Fruit fly (Drosophila melanogaster) whole organism, embryonic: Measurements from ENCODE around the gene CG43658.

Experiments used
- Bteb2 ChIP-seq: fragments of 200-800 bp; sonication (Bioruptor generic); optimal IDR thresholded peaks from 2 replicates; lab custom pipeline; 2016; ENCODE audit warnings: missing biosample characterization, missing genetic modification characterization
- CG10267 ChIP-seq: fragments of 200-800 bp; sonication (Bioruptor generic); optimal IDR thresholded peaks from 2 replicates; lab custom pipeline; 2018; ENCODE audit warnings: missing biosample characterization, mild to moderate bottlenecking, missing genetic modification characterization, moderate library complexity
- CG10431 ChIP-seq: fragments of 200-800 bp; sonication (Bioruptor generic); optimal IDR thresholded peaks from 3 replicates; lab custom pipeline; 2018; ENCODE audit warnings: missing biosample characterization, mild to moderate bottlenecking, missing genetic modification characterization
- CG11695 ChIP-seq: fragments of 200-800 bp; sonication (Bioruptor generic); IDR thresholded peaks from 3 replicates; pipeline ENCODE4 v1.3.6; 2022; ENCODE audit warnings: missing biosample characterization, missing genetic modification characterization
- CG12391 ChIP-seq: fragments of 200-800 bp; sonication (Bioruptor generic); optimal IDR thresholded peaks from 3 replicates; lab custom pipeline; 2018; ENCODE audit warnings: missing biosample characterization, mild to moderate bottlenecking, missing genetic modification characterization, moderate library complexity
- CG12942 ChIP-seq: fragments of 200-800 bp; sonication (Bioruptor generic); optimal IDR thresholded peaks from 3 replicates; lab custom pipeline; 2016; ENCODE audit warnings: missing biosample characterization, missing genetic modification characterization
- CG13894 ChIP-seq: fragments of 200-800 bp; sonication (Bioruptor generic); optimal IDR thresholded peaks from 3 replicates; lab custom pipeline; 2018; ENCODE audit warnings: missing biosample characterization, mild to moderate bottlenecking, missing genetic modification characterization, moderate library complexity
- CG14965 ChIP-seq: fragments of 200-800 bp; sonication (Bioruptor generic); optimal IDR thresholded peaks from 2 replicates; lab custom pipeline; 2016; ENCODE audit warnings: missing biosample characterization, missing genetic modification characterization, borderline replicate concordance
- CG15479 ChIP-seq: fragments of 200-800 bp; sonication (Bioruptor generic); optimal IDR thresholded peaks from 3 replicates; lab custom pipeline; 2019; ENCODE audit warnings: missing biosample characterization, mild to moderate bottlenecking, missing genetic modification characterization, moderate library complexity
- CG16815 ChIP-seq: fragments of 200-800 bp; sonication (Bioruptor generic); optimal IDR thresholded peaks from 3 replicates; lab custom pipeline; 2017; ENCODE audit warnings: missing biosample characterization, mild to moderate bottlenecking, missing genetic modification characterization
- CG17359 ChIP-seq: fragments of 200-800 bp; sonication (Bioruptor generic); optimal IDR thresholded peaks from 3 replicates; lab custom pipeline; 2018; ENCODE audit warnings: missing biosample characterization, mild to moderate bottlenecking, missing genetic modification characterization, moderate library complexity
- CG17361 ChIP-seq: fragments of 200-800 bp; sonication (Bioruptor generic); IDR thresholded peaks from 3 replicates; pipeline ENCODE4 v1.3.6; 2022; ENCODE audit warnings: missing biosample characterization, missing genetic modification characterization
- CG17829 ChIP-seq: fragments of 200-800 bp; optimal IDR thresholded peaks from 2 replicates; lab custom pipeline; 2019; ENCODE audit warnings: missing biosample characterization, mild to moderate bottlenecking, missing genetic modification characterization, moderate library complexity
- CG2199 ChIP-seq: fragments of 200-800 bp; sonication (Bioruptor generic); IDR thresholded peaks from 3 replicates; pipeline ENCODE4 v1.3.6; 2022; ENCODE audit warnings: missing biosample characterization, missing genetic modification characterization
- CG2712 ChIP-seq: fragments of 200-800 bp; optimal IDR thresholded peaks from 3 replicates; lab custom pipeline; 2019; ENCODE audit warnings: missing biosample characterization, mild to moderate bottlenecking, missing genetic modification characterization, moderate library complexity
- CG2889 ChIP-seq: fragments of 200-800 bp; sonication (Bioruptor generic); IDR thresholded peaks from 3 replicates; pipeline ENCODE4 v1.3.6; 2022; ENCODE audit warnings: missing biosample characterization, missing genetic modification characterization
- CG31388 ChIP-seq: fragments of 200-800 bp; sonication (Bioruptor generic); optimal IDR thresholded peaks from 2 replicates; lab custom pipeline; 2016; ENCODE audit warnings: missing biosample characterization, missing genetic modification characterization
- CG5180 ChIP-seq: fragments of 200-800 bp; sonication (Bioruptor generic); optimal IDR thresholded peaks from 3 replicates; lab custom pipeline; 2017; ENCODE audit warnings: missing biosample characterization, missing genetic modification characterization, mild to moderate bottlenecking, moderate library complexity, missing genetic modification reagents
- CG6175 ChIP-seq: fragments of 200-800 bp; sonication (Bioruptor generic); IDR thresholded peaks from 3 replicates; pipeline ENCODE4 v1.3.6; 2022; ENCODE audit warnings: missing biosample characterization, missing genetic modification characterization
- CG6683 ChIP-seq: fragments of 200-800 bp; sonication (Bioruptor generic); optimal IDR thresholded peaks from 2 replicates; lab custom pipeline; 2017; ENCODE audit warnings: missing biosample characterization, mild to moderate bottlenecking, missing genetic modification characterization, missing genetic modification reagents
- CG6689 ChIP-seq: fragments of 200-800 bp; sonication (Bioruptor generic); IDR thresholded peaks from 2 replicates; pipeline ENCODE4 v1.3.6; 2022; ENCODE audit warnings: missing biosample characterization, missing genetic modification characterization
- CG6765 ChIP-seq: fragments of 200-800 bp; sonication (Bioruptor generic); optimal IDR thresholded peaks from 3 replicates; lab custom pipeline; 2017; ENCODE audit warnings: missing biosample characterization, mild to moderate bottlenecking, missing genetic modification characterization
- CG7372 ChIP-seq: fragments of 200-800 bp; sonication (Bioruptor generic); IDR thresholded peaks from 2 replicates; pipeline ENCODE4 v1.3.6; 2022; ENCODE audit warnings: missing biosample characterization, missing genetic modification characterization
- CG7745 ChIP-seq: fragments of 200-800 bp; sonication (Bioruptor generic); optimal IDR thresholded peaks from 2 replicates; lab custom pipeline; 2018; ENCODE audit warnings: missing biosample characterization, mild to moderate bottlenecking, missing genetic modification characterization, moderate library complexity
- CG7839 ChIP-seq: fragments of 200-800 bp; sonication (Bioruptor generic); optimal IDR thresholded peaks from 3 replicates; lab custom pipeline; 2018; ENCODE audit warnings: missing biosample characterization, mild to moderate bottlenecking, missing genetic modification characterization, moderate library complexity
- CG8765 ChIP-seq: fragments of 200-800 bp; sonication (Bioruptor generic); IDR thresholded peaks from 2 replicates; pipeline ENCODE4 v1.3.6; 2022; ENCODE audit warnings: missing biosample characterization, missing genetic modification characterization
- Chrac-16 ChIP-seq: fragments of 200-800 bp; sonication (Bioruptor generic); optimal IDR thresholded peaks from 3 replicates; lab custom pipeline; 2016; ENCODE audit warnings: missing biosample characterization, missing genetic modification characterization
- Dad ChIP-seq: fragments of 200-800 bp; sonication (Bioruptor generic); optimal IDR thresholded peaks from 3 replicates; lab custom pipeline; 2016; ENCODE audit warnings: missing biosample characterization, missing genetic modification characterization
- E2f2 ChIP-seq: fragments of 200-800 bp; sonication (Bioruptor generic); IDR thresholded peaks from 2 replicates; pipeline ENCODE4 v1.3.6; 2022; ENCODE audit warnings: missing biosample characterization, missing genetic modification characterization
- H15 ChIP-seq: fragments of 200-800 bp; sonication (Bioruptor generic); IDR thresholded peaks from 3 replicates; pipeline ENCODE4 v1.3.6; 2022; ENCODE audit warnings: missing biosample characterization, missing genetic modification characterization
- H2.0 ChIP-seq: fragments of 200-800 bp; sonication (Bioruptor generic); IDR thresholded peaks from 2 replicates; pipeline ENCODE4 v1.3.6; 2022; ENCODE audit warnings: missing biosample characterization, missing genetic modification characterization
- HLH3B ChIP-seq: fragments of 200-800 bp; sonication (Bioruptor generic); IDR thresholded peaks from 2 replicates; pipeline ENCODE4 v1.3.6; 2022; ENCODE audit warnings: missing biosample characterization, missing genetic modification characterization
- HmgZ ChIP-seq: fragments of 200-800 bp; sonication (Bioruptor generic); optimal IDR thresholded peaks from 2 replicates; lab custom pipeline; 2018; ENCODE audit warnings: missing biosample characterization, mild to moderate bottlenecking, missing genetic modification characterization
- NFAT ChIP-seq: fragments of 200-800 bp; sonication (Bioruptor generic); IDR thresholded peaks from 2 replicates; pipeline ENCODE4 v1.3.6; 2022; ENCODE audit warnings: missing biosample characterization, missing genetic modification characterization
- Oli ChIP-seq: fragments of 200-800 bp; sonication (Bioruptor generic); optimal IDR thresholded peaks from 2 replicates; lab custom pipeline; 2018; ENCODE audit warnings: missing biosample characterization, mild to moderate bottlenecking, missing genetic modification characterization, moderate library complexity
- Rx ChIP-seq: fragments of 200-800 bp; sonication (Bioruptor generic); IDR thresholded peaks from 2 replicates; pipeline ENCODE4 v1.3.6; 2022; ENCODE audit warnings: missing biosample characterization, missing genetic modification characterization
- ara ChIP-seq: fragments of 200-800 bp; sonication (Bioruptor generic); IDR thresholded peaks from 2 replicates; pipeline ENCODE4 v1.3.6; 2022; ENCODE audit warnings: missing biosample characterization, missing genetic modification characterization
- br ChIP-seq: fragments of >200 bp; optimal IDR thresholded peaks from 2 replicates; lab custom pipeline; 2017
- chm ChIP-seq: fragments of 200-800 bp; sonication (Bioruptor generic); IDR thresholded peaks from 2 replicates; pipeline ENCODE4 v1.3.6; 2022; ENCODE audit warnings: missing biosample characterization, missing genetic modification characterization
- chn ChIP-seq: fragments of 200-800 bp; sonication (Bioruptor generic); optimal IDR thresholded peaks from 2 replicates; lab custom pipeline; 2016; ENCODE audit warnings: missing biosample characterization, missing genetic modification characterization
- dan ChIP-seq: fragments of 200-800 bp; sonication (Bioruptor generic); IDR thresholded peaks from 2 replicates; pipeline ENCODE4 v1.3.6; 2022; ENCODE audit warnings: missing biosample characterization, missing genetic modification characterization
- dati ChIP-seq: fragments of 200-800 bp; sonication (Bioruptor generic); IDR thresholded peaks from 2 replicates; pipeline ENCODE4 v1.3.6; 2022; ENCODE audit warnings: missing biosample characterization, missing genetic modification characterization
- en ChIP-seq: fragments of 200-800 bp; sonication (Bioruptor generic); optimal IDR thresholded peaks from 2 replicates; lab custom pipeline; 2016; ENCODE audit warnings: missing biosample characterization, missing genetic modification characterization
- eve ChIP-seq, 2 experiments: fragments of >200 bp; optimal IDR thresholded peaks; 2 replicates each; lab custom pipeline; 2017; ENCODE audit warnings: missing biosample characterization in 2 of 2, missing genetic modification characterization in 2 of 2
- fd64A ChIP-seq: fragments of 200-800 bp; sonication (Bioruptor generic); optimal IDR thresholded peaks from 3 replicates; lab custom pipeline; 2018; ENCODE audit warnings: missing biosample characterization, mild to moderate bottlenecking, missing genetic modification characterization
- gcm2 ChIP-seq: fragments of 200-800 bp; sonication (Bioruptor generic); optimal IDR thresholded peaks from 2 replicates; lab custom pipeline; 2016; ENCODE audit warnings: missing biosample characterization, missing genetic modification characterization
- hb ChIP-seq: fragments of 200-800 bp; sonication (Bioruptor generic); IDR thresholded peaks from 3 replicates; pipeline ENCODE4 v1.3.6; 2022; ENCODE audit warnings: missing biosample characterization, missing genetic modification characterization; ENCODE audit not compliant: partially characterized antibody
- hth ChIP-seq: fragments of >200 bp; optimal IDR thresholded peaks from 2 replicates; lab custom pipeline; 2017; ENCODE audit warnings: inconsistent platforms
- oc ChIP-seq: fragments of 200-800 bp; sonication (Bioruptor generic); optimal IDR thresholded peaks from 2 replicates; lab custom pipeline; 2018; ENCODE audit warnings: missing biosample characterization, mild to moderate bottlenecking, missing genetic modification characterization, moderate library complexity
- sd ChIP-seq: fragments of 200-800 bp; sonication (Bioruptor generic); optimal IDR thresholded peaks from 3 replicates; lab custom pipeline; 2018; ENCODE audit warnings: missing biosample characterization, mild to moderate bottlenecking, missing genetic modification characterization, moderate library complexity
- so ChIP-seq: fragments of 200-800 bp; sonication (Bioruptor generic); IDR thresholded peaks from 3 replicates; pipeline ENCODE4 v1.3.6; 2022; ENCODE audit warnings: missing biosample characterization, missing genetic modification characterization
- ssp ChIP-seq: fragments of 200-800 bp; sonication (Bioruptor generic); IDR thresholded peaks from 2 replicates; pipeline ENCODE4 v1.3.6; 2022; ENCODE audit warnings: missing biosample characterization, missing genetic modification characterization
- stc ChIP-seq: fragments of 200-800 bp; sonication (Bioruptor generic); IDR thresholded peaks from 2 replicates; pipeline ENCODE4 v1.3.6; 2022; ENCODE audit warnings: missing biosample characterization, missing genetic modification characterization
- wor ChIP-seq: fragments of 200-800 bp; sonication (Bioruptor generic); IDR thresholded peaks from 2 replicates; pipeline ENCODE4 v1.3.6; 2022; ENCODE audit warnings: missing biosample characterization, missing genetic modification characterization

The CG43658 gene

DNA sequence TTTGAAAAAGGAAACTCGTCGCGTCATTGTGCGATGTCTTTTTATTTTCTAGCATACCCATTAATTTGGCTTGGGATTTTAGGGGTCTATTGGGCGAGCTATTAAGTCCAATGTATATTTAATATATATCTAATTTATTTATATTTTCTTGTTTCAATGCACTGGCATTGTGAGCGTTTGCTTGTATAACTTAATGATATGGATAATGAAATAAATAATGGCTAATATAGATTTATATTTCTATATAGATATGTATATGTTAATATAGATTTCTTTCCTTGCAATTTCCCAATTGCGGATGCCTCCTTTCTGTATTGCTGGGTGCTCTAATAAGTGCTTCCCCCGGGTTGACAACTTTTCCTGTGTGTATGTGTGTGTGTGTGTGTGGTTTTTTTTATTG is 89.4 kb downstream of the CG43658 start (continued):
- TF ChIP-seq CG10431 (no peak), CG8765 (GFP tag; lab: Robert Waterston, UW) (no peak), H2.0 (GFP tag; lab: Robert Waterston, UW) (no peak), CG6175 (no peak), CG17359 (tag; lab: Kevin White, UChicago) (peak; percentile 13), en (GFP tag; lab: Kevin White, UChicago) (no peak), Bteb2 (no peak), CG16815 (peak; percentile 35), CG17829 (tag; lab: Kevin White, UChicago) (peak; percentile 53), CG15479 (no peak), so (GFP tag; lab: Robert Waterston, UW) (no peak), dan (GFP tag; lab: Robert Waterston, UW) (no peak), CG2199 (GFP tag; lab: Robert Waterston, UW) (no peak), NFAT (GFP tag; lab: Robert Waterston, UW) (no peak), hth (lab: Kevin White, UChicago) (no peak), CG2889 (GFP tag; lab: Robert Waterston, UW) (no peak), CG31388 (GFP tag; lab: Kevin White, UChicago) (no peak), oc (peak; percentile 2), sd (tag; lab: Kevin White, UChicago) (no peak), hb (no peak), E2f2 (GFP tag; lab: Robert Waterston, UW) (no peak), Chrac-16 (GFP tag; lab: Kevin White, UChicago) (no peak), wor (GFP tag; lab: Robert Waterston, UW) (no peak), eve (GFP tag; optimal IDR thresholded peaks at IDR 0.05; lab: Kevin White, UChicago) (no peak), Rx (GFP tag; lab: Robert Waterston, UW) (no peak), CG6689 (GFP tag; lab: Robert Waterston, UW) (0 out of 2 replicates have a peak, but pooled peaks have one; percentile 24), CG12391 (tag; lab: Kevin White, UChicago) (peak; percentile 55), CG7372 (no peak), CG14965 (GFP tag; lab: Kevin White, UChicago) (no peak), HLH3B (GFP tag; lab: Robert Waterston, UW) (no peak), H15 (GFP tag; lab: Robert Waterston, UW) (no peak), CG11695 (no peak), CG6765 (GFP tag; lab: Kevin White, UChicago) (no peak), HmgZ (no peak), CG10267 (tag; lab: Kevin White, UChicago) (peak; percentile 55), CG2712 (tag; lab: Kevin White, UChicago) (peak; percentile 78), CG7839 (tag; lab: Kevin White, UChicago) (no peak), Oli (peak; percentile 17), Dad (GFP tag; lab: Kevin White, UChicago) (no peak), CG13894 (no peak), CG6683 (GFP tag; lab: Kevin White, UChicago) (no peak), chn (GFP tag; lab: Kevin White, UChicago) (no peak), CG7745 (no peak), gcm2 (GFP tag; lab: Kevin White, UChicago) (no peak), CG17361 (peak; percentile 80), ara (GFP tag; lab: Robert Waterston, UW) (0 out of 2 replicates have a peak, but pooled peaks have one; percentile 4), stc (no peak), chm (GFP tag; lab: Robert Waterston, UW) (no peak), br (no peak), fd64A (GFP tag; lab: Kevin White, UChicago) (no peak), dati (GFP tag; lab: Robert Waterston, UW) (no peak), CG12942 (GFP tag; lab: Kevin White, UChicago) (no peak), CG5180 (GFP tag; lab: Kevin White, UChicago) (no peak), ssp (GFP tag; lab: Robert Waterston, UW) (no peak)
